Worm (Caenorhabditis elegans): ENCODE results near the gene ZK688.10.

ZK688.10 gene

ce11 chrIII:7937548-7937947 lies 40.7 kb upstream of the ZK688.10 start, which contains the start of gene C29E4.10:
TSS of gene C29E4.10 (plus strand) at chrIII:7937848.
- TF ChIP-seq K12H6.12 (tag; optimal IDR thresholded peaks at IDR 0.05): no peak
- no peak for TF ChIP-seq B0336.3 (GFP tag; IDR thresholded peaks at IDR 0.05)
- TF ChIP-seq egl-44 (GFP tag; IDR thresholded peaks at IDR 0.05): no peak
- no peak for TF ChIP-seq nfya-1 (tag; optimal IDR thresholded peaks at IDR 0.05; ENCODE audit: borderline replicate concordance, insufficient read depth)
- no peak for TF ChIP-seq lir-1 (GFP tag; conservative IDR thresholded peaks at IDR 0.05)
- no peak for TF ChIP-seq lin-40 (tag; optimal IDR thresholded peaks at IDR 0.05)
- no peak for TF ChIP-seq sptf-2 (GFP tag; optimal IDR thresholded peaks at IDR 0.05)
- TF ChIP-seq ztf-28 (GFP tag; IDR thresholded peaks at IDR 0.05): no peak
- no peak for TF ChIP-seq lag-1 (GFP tag; IDR thresholded peaks at IDR 0.05)
- no peak for TF ChIP-seq hlh-26 (GFP tag; conservative IDR thresholded peaks at IDR 0.05)
- no peak for TF ChIP-seq K11D2.4 (GFP tag; IDR thresholded peaks at IDR 0.05)
- TF ChIP-seq C06A6.2 (GFP tag; conservative IDR thresholded peaks at IDR 0.05): no peak
- no peak for TF ChIP-seq let-607 (tag; optimal IDR thresholded peaks at IDR 0.05)
- TF ChIP-seq madf-8 (GFP tag; conservative IDR thresholded peaks at IDR 0.05): no peak
- no peak for TF ChIP-seq dpff-1 (tag; optimal IDR thresholded peaks at IDR 0.05)

- TF ChIP-seq ZK185.1 (tag; optimal IDR thresholded peaks at IDR 0.05; ENCODE audit: poor library complexity, severe bottlenecking) (no peak), mcd-1 (GFP tag; IDR thresholded peaks at IDR 0.05) (no peak), cebp-1 (GFP tag; IDR thresholded peaks at IDR 0.05) (no peak), cebp-1 (tag; optimal IDR thresholded peaks at IDR 0.05) (peak; percentile 85), ceh-40 (GFP tag; IDR thresholded peaks at IDR 0.05) (no peak), B0336.3 (GFP tag; IDR thresholded peaks at IDR 0.05) (no peak), snpc-1.1 (tag; optimal IDR thresholded peaks at IDR 0.05; ENCODE audit: insufficient read depth) (no peak), zim-3 (tag; optimal IDR thresholded peaks at IDR 0.05) (no peak)
Measured at ce11 chrIII:7933235-7933634, 36.4 kb upstream of the ZK688.10 start, which contains the start of gene ran-2. TSS of gene ran-2 (plus strand) at chrIII:7933535.

ce11 chrIII:7928549-7929129 lies 31.8 kb upstream of the ZK688.10 start, which contains the start of the genes C29E4.13 and npp-15:
TSS of gene C29E4.13 (minus strand) at chrIII:7928717.
TSS of gene npp-15 (plus strand) at chrIII:7929043.
- TF ChIP-seq efl-1 (GFP tag; optimal IDR thresholded peaks at IDR 0.05) (peak; percentile 87), cebp-1 (GFP tag; IDR thresholded peaks at IDR 0.05) (no peak), cebp-1 (tag; optimal IDR thresholded peaks at IDR 0.05) (peak; percentile 18), rcor-1 (GFP tag; IDR thresholded peaks at IDR 0.05) (no peak), mxl-1 (tag; optimal IDR thresholded peaks at IDR 0.05) (no peak), ztf-18 (tag; optimal IDR thresholded peaks at IDR 0.05) (peak; percentile 90), madf-8 (GFP tag; conservative IDR thresholded peaks at IDR 0.05) (peak; percentile 55), lin-54 (GFP tag; optimal IDR thresholded peaks at IDR 0.05) (peak; percentile 55), attf-3 (GFP tag; conservative IDR thresholded peaks at IDR 0.05) (peak; percentile 53; the same call in 1 of the 2 replicates), nhr-179 (tag; optimal IDR thresholded peaks at IDR 0.05) (no peak), D2030.7 (GFP tag; IDR thresholded peaks at IDR 0.05) (peak; percentile 50), madf-6 (GFP tag; IDR thresholded peaks at IDR 0.05) (peak; percentile 80), lsl-1 (GFP tag; optimal IDR thresholded peaks at IDR 0.05) (peak; percentile 73), dpl-1 (GFP tag; optimal IDR thresholded peaks at IDR 0.05) (peak; percentile 72), F33H1.4 (GFP tag; IDR thresholded peaks at IDR 0.05) (peak; percentile 82), xnd-1 (tag; optimal IDR thresholded peaks at IDR 0.05) (peak; percentile 60), unc-130 (GFP tag; optimal IDR thresholded peaks at IDR 0.05) (peak; percentile 9), B0035.1 (tag; optimal IDR thresholded peaks at IDR 0.05) (no peak), nhr-80 (tag; optimal IDR thresholded peaks at IDR 0.05) (peak; percentile 15), tbp1 (GFP tag; optimal IDR thresholded peaks at IDR 0.05) (peak; percentile 1), attf-5 (GFP tag; optimal IDR thresholded peaks at IDR 0.05) (peak; percentile 46)

All from whole organism, young adult.